Fruit fly (Drosophila melanogaster): Measurements from ENCODE around the gene Pgls.

Gene Pgls

DNA sequence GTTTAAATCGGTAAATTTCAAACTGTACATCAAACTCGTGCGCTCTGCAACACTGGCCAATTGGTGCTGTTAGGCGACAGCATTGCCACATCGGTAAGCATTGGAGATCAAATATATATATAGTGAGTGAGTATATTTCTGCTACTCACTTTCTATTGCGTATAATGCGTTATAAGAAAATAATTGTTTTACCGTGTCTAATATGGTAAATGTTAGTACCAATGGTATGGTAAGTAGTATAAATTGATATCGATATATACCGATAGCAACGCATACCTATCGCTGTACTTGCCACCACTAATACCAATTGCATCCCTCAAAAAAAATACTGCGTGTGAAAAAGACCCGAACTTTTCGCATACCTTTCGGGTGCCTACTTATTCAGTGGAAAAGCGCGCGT is 10.1 kb downstream of the Pgls start, which contains the start of the genes sofe and CG2186:
TSS of gene sofe (minus strand) at position 38 of the 400 bp plus-strand sequence.
TSS of gene CG2186 (plus strand) at position 280 of the 400 bp plus-strand sequence.
- TF ChIP-seq spab (GFP tag; optimal IDR thresholded peaks at IDR 0.05) (no peak), CG6792 (GFP tag; optimal IDR thresholded peaks at IDR 0.05) (no peak), CG10669 (GFP tag; optimal IDR thresholded peaks at IDR 0.05) (no peak), CG8319 (GFP tag; optimal IDR thresholded peaks at IDR 0.05) (no peak), CG11902 (GFP tag; optimal IDR thresholded peaks at IDR 0.05) (no peak), acj6 (GFP tag; optimal IDR thresholded peaks at IDR 0.05) (no peak), CG31627 (GFP tag; optimal IDR thresholded peaks at IDR 0.05) (peak; percentile 53), Met (GFP tag; optimal IDR thresholded peaks at IDR 0.05) (no peak), ss (GFP tag; optimal IDR thresholded peaks at IDR 0.05) (no peak), Hr38 (GFP tag; optimal IDR thresholded peaks at IDR 0.05) (no peak), Eip93F (GFP tag; optimal IDR thresholded peaks at IDR 0.05) (no peak), CG16779 (tag; optimal IDR thresholded peaks at IDR 0.05) (no peak), fkh (GFP tag; optimal IDR thresholded peaks at IDR 0.05) (no peak), fd85E (GFP tag; optimal IDR thresholded peaks at IDR 0.05) (no peak), salr (GFP tag; optimal IDR thresholded peaks at IDR 0.05) (no peak), topi (GFP tag; optimal IDR thresholded peaks at IDR 0.05) (peak; percentile 33), CG15336 (GFP tag; IDR thresholded peaks at IDR 0.05) (no peak), CG34406 (GFP tag; optimal IDR thresholded peaks at IDR 0.05) (no peak), Sox102F (GFP tag; optimal IDR thresholded peaks at IDR 0.05) (no peak), CG4318 (GFP tag; optimal IDR thresholded peaks at IDR 0.05) (no peak), Eip78C (GFP tag) (peak; percentile 69), CG3919 (GFP tag; optimal IDR thresholded peaks at IDR 0.05) (no peak), CG3032 (tag; optimal IDR thresholded peaks at IDR 0.05) (peak; percentile 31), Eip75B (GFP tag; optimal IDR thresholded peaks at IDR 0.05) (no peak), CG6808 (GFP tag; optimal IDR thresholded peaks at IDR 0.05) (no peak), Ets21C (GFP tag; optimal IDR thresholded peaks at IDR 0.05) (peak; percentile 40), lz (GFP tag; optimal IDR thresholded peaks at IDR 0.05) (peak; percentile 56), CG9139 (GFP tag; optimal IDR thresholded peaks at IDR 0.05) (no peak), Sox14 (GFP tag; optimal IDR thresholded peaks at IDR 0.05) (no peak), CG8119 (GFP tag; IDR thresholded peaks at IDR 0.05) (no peak), Hr39 (GFP tag; optimal IDR thresholded peaks at IDR 0.05) (peak; percentile 47), CG32006 (GFP tag; optimal IDR thresholded peaks at IDR 0.05) (no peak), Ets96B (tag; optimal IDR thresholded peaks at IDR 0.05) (peak; percentile 15), Blimp-1 (GFP tag; optimal IDR thresholded peaks at IDR 0.05) (no peak), pdm3 (GFP tag; optimal IDR thresholded peaks at IDR 0.05) (no peak), vri (GFP tag; optimal IDR thresholded peaks at IDR 0.05) (no peak), Smox (GFP tag; optimal IDR thresholded peaks at IDR 0.05) (peak; percentile 43), CG6163 (GFP tag; IDR thresholded peaks at IDR 0.05) (0 out of 3 replicates have a peak, but pooled peaks have one; percentile 15), CG8632 (GFP tag; optimal IDR thresholded peaks at IDR 0.05) (no peak), Lpt (GFP tag; optimal IDR thresholded peaks at IDR 0.05) (no peak), CG6276 (GFP tag; optimal IDR thresholded peaks at IDR 0.05) (no peak), dsx (GFP tag; optimal IDR thresholded peaks at IDR 0.05; ENCODE audit: poor library complexity, severe bottlenecking) (no peak), CG11294 (GFP tag; IDR thresholded peaks at IDR 0.05) (no peak), net (GFP tag; optimal IDR thresholded peaks at IDR 0.05) (no peak), eg (GFP tag; IDR thresholded peaks at IDR 0.05) (peak; percentile 37; the same call in 1 of the 3 replicates), esn (GFP tag; optimal IDR thresholded peaks at IDR 0.05) (peak; percentile 43), CG11762 (GFP tag; optimal IDR thresholded peaks at IDR 0.05; ENCODE audit: insufficient read depth) (no peak), cyc (GFP tag; optimal IDR thresholded peaks at IDR 0.05) (peak; percentile 52), CG10631 (GFP tag; optimal IDR thresholded peaks at IDR 0.05) (no peak), fd59A (GFP tag; optimal IDR thresholded peaks at IDR 0.05) (no peak), CG1621 (tag; optimal IDR thresholded peaks at IDR 0.05) (no peak), Gug (GFP tag; IDR thresholded peaks at IDR 0.05) (peak; percentile 34; the same call in 1 of the 2 replicates), Hr4 (GFP tag; optimal IDR thresholded peaks at IDR 0.05) (no peak)

All from whole organism, prepupa.